Worm (Caenorhabditis elegans) whole organism, young adult: ENCODE measurements around the gene fbxa-38.

Experiments
- C06A6.2 ChIP-seq: fragments of 200-800 bp; sonication (Bioruptor generic); conservative IDR thresholded peaks from 2 replicates; pipeline ENCODE4 v1.3.6; 2022; ENCODE audit warnings: missing genetic modification characterization, missing compliant biosample characterization
- F57A8.1 ChIP-seq: fragments of 200-800 bp; sonication (Bioruptor generic); optimal IDR thresholded peaks from 2 replicates; lab custom pipeline; 2018; ENCODE audit warnings: mild to moderate bottlenecking, missing genetic modification characterization, moderate library complexity, missing compliant biosample characterization
- K12H6.12 ChIP-seq: fragments of 200-800 bp; sonication (Bioruptor generic); optimal IDR thresholded peaks from 2 replicates; lab custom pipeline; 2018; ENCODE audit warnings: mild to moderate bottlenecking, missing genetic modification characterization, missing compliant biosample characterization
- T07F8.4 ChIP-seq: sonication (generic microtip); optimal IDR thresholded peaks from 2 replicates; lab custom pipeline; 2016; ENCODE audit warnings: mild to moderate bottlenecking, missing genetic modification characterization, moderate library complexity, missing compliant biosample characterization
- atf-7 ChIP-seq: sonication (generic microtip); optimal IDR thresholded peaks from 2 replicates; lab custom pipeline; 2017; ENCODE audit warnings: mild to moderate bottlenecking, missing genetic modification characterization, missing compliant biosample characterization
- die-1 ChIP-seq: sonication (generic microtip); optimal IDR thresholded peaks from 2 replicates; lab custom pipeline; 2016; ENCODE audit warnings: missing genotype, mild to moderate bottlenecking, missing genetic modification characterization, missing compliant biosample characterization
- lir-1 ChIP-seq: fragments of 200-800 bp; sonication (Bioruptor generic); conservative IDR thresholded peaks from 2 replicates; pipeline ENCODE4 v1.3.6; 2022; ENCODE audit warnings: missing genetic modification reagents, missing genetic modification characterization, missing compliant biosample characterization
- mcd-1 ChIP-seq: fragments of 200-800 bp; sonication (Bioruptor generic); IDR thresholded peaks from 2 replicates; pipeline ENCODE4 v1.3.6; 2022; ENCODE audit warnings: missing genetic modification reagents, missing genetic modification characterization, missing compliant biosample characterization
- pbrm-1 ChIP-seq: fragments of 200-800 bp; sonication (Bioruptor generic); IDR thresholded peaks from 2 replicates; pipeline ENCODE4 v1.3.6; 2022; ENCODE audit warnings: missing genetic modification reagents, missing genetic modification characterization, missing compliant biosample characterization
- rec-8 ChIP-seq, 2 experiments: sonication (generic microtip); optimal IDR thresholded peaks; 2 replicates each; lab custom pipeline; 2016; ENCODE audit warnings: mild to moderate bottlenecking in 2 of 2, missing genetic modification characterization in 2 of 2, missing genetic modification reagents in 2 of 2, missing genotype in 2 of 2, missing biosample characterization in 1 of 2, missing compliant biosample characterization in 1 of 2, moderate library complexity in 1 of 2
- sptf-2 ChIP-seq: fragments of 200-800 bp; sonication (Bioruptor generic); optimal IDR thresholded peaks from 2 replicates; lab custom pipeline; 2018; ENCODE audit warnings: mild to moderate bottlenecking, missing genetic modification characterization, missing compliant biosample characterization
- unc-62 ChIP-seq: fragments of 150-350 bp; optimal IDR thresholded peaks from 2 replicates; lab custom pipeline; 2014; ENCODE audit warnings: missing biosample characterization, missing genetic modification reagents, missing genetic modification characterization
- ztf-18 ChIP-seq: sonication (generic microtip); optimal IDR thresholded peaks from 2 replicates; lab custom pipeline; 2016; ENCODE audit warnings: missing genotype, mild to moderate bottlenecking, missing genetic modification characterization, missing compliant biosample characterization
- ztf-28 ChIP-seq: fragments of 200-800 bp; sonication (Bioruptor generic); IDR thresholded peaks from 2 replicates; pipeline ENCODE4 v1.3.6; 2022; ENCODE audit warnings: missing genetic modification reagents, missing genetic modification characterization, missing compliant biosample characterization

ce11 chrIII:2232360-2232759 lies 7.9 kb downstream of the fbxa-38 start, which contains the start of gene fbxa-47:
- TF ChIP-seq sptf-2 (GFP tag; lab: Kevin White, UChicago), result no peak
- TF ChIP-seq ztf-18, result no peak
- no peak for TF ChIP-seq C06A6.2 (GFP tag; lab: Robert Waterston, UW)
- no peak for TF ChIP-seq lir-1
- no peak for TF ChIP-seq unc-62 (GFP tag; lab: Kevin White, UChicago)
- no peak for TF ChIP-seq K12H6.12 (tag; lab: Kevin White, UChicago)
- TF ChIP-seq F57A8.1 (GFP tag; lab: Kevin White, UChicago), result no peak
- TF ChIP-seq pbrm-1 (GFP tag; lab: Robert Waterston, UW), result no peak
- TF ChIP-seq mcd-1 (GFP tag; lab: Robert Waterston, UW), result no peak
- TF ChIP-seq ztf-28 (GFP tag; lab: Robert Waterston, UW), result no peak
- no peak for TF ChIP-seq rec-8 (tag; optimal IDR thresholded peaks at IDR 0.05; lab: Kevin White, UChicago)
- no peak for TF ChIP-seq T07F8.4 (tag; lab: Kevin White, UChicago)
- no peak for TF ChIP-seq atf-7 (tag; lab: Kevin White, UChicago)
- TF ChIP-seq die-1 (tag; lab: Kevin White, UChicago), result no peak
